Fruit fly (Drosophila melanogaster) whole organism, embryonic: ENCODE results near the gene Brms1.

ENCODE experiments used
- Asciz ChIP-seq: fragments of 200-800 bp; sonication (Bioruptor generic); optimal IDR thresholded peaks from 2 replicates; lab custom pipeline; 2017; ENCODE audit warnings: missing biosample characterization, mild to moderate bottlenecking, missing genetic modification characterization, missing genetic modification reagents
- CG10209 ChIP-seq: fragments of 200-800 bp; sonication (Bioruptor generic); optimal IDR thresholded peaks from 3 replicates; lab custom pipeline; 2017; ENCODE audit warnings: missing biosample characterization, mild to moderate bottlenecking, missing genetic modification characterization, missing genetic modification reagents
- CG10267 ChIP-seq: fragments of 200-800 bp; sonication (Bioruptor generic); optimal IDR thresholded peaks from 2 replicates; lab custom pipeline; 2018; ENCODE audit warnings: missing biosample characterization, mild to moderate bottlenecking, missing genetic modification characterization, moderate library complexity
- CG10366 ChIP-seq: fragments of 200-800 bp; sonication (Bioruptor generic); IDR thresholded peaks from 2 replicates; pipeline ENCODE4 v1.3.6; 2022; ENCODE audit warnings: missing biosample characterization, missing genetic modification characterization
- CG11085 ChIP-seq: fragments of 200-800 bp; sonication (Bioruptor generic); IDR thresholded peaks from 2 replicates; pipeline ENCODE4 v1.3.6; 2022; ENCODE audit warnings: missing biosample characterization, missing genetic modification characterization
- CG1233 ChIP-seq: fragments of 200-800 bp; sonication (Bioruptor generic); optimal IDR thresholded peaks from 4 replicates; lab custom pipeline; 2018; ENCODE audit warnings: missing biosample characterization, mild to moderate bottlenecking, missing genetic modification characterization
- CG13296 ChIP-seq: fragments of 200-800 bp; sonication (Bioruptor generic); optimal IDR thresholded peaks from 3 replicates; lab custom pipeline; 2018; ENCODE audit warnings: missing biosample characterization, mild to moderate bottlenecking, missing genetic modification characterization
- CG15073 ChIP-seq: fragments of 200-800 bp; sonication (Bioruptor generic); optimal IDR thresholded peaks from 2 replicates; lab custom pipeline; 2016; ENCODE audit warnings: missing biosample characterization, missing genetic modification characterization
- CG17328 ChIP-seq: fragments of 200-800 bp; sonication (Bioruptor generic); IDR thresholded peaks from 2 replicates; pipeline ENCODE4 v1.3.6; 2022; ENCODE audit warnings: missing biosample characterization, missing genetic modification characterization
- CG1792 ChIP-seq: fragments of 200-800 bp; sonication (Bioruptor generic); optimal IDR thresholded peaks from 2 replicates; lab custom pipeline; 2016; ENCODE audit warnings: missing biosample characterization, missing genetic modification characterization
- CG18764 ChIP-seq: fragments of 200-800 bp; sonication (Bioruptor generic); optimal IDR thresholded peaks from 3 replicates; lab custom pipeline; 2016; ENCODE audit warnings: missing biosample characterization, missing genetic modification characterization
- CG2678 ChIP-seq: fragments of 200-800 bp; sonication (Bioruptor generic); optimal IDR thresholded peaks from 3 replicates; lab custom pipeline; 2019; ENCODE audit warnings: missing biosample characterization, mild to moderate bottlenecking, missing genetic modification characterization, moderate library complexity
- CG2889 ChIP-seq: fragments of 200-800 bp; sonication (Bioruptor generic); IDR thresholded peaks from 3 replicates; pipeline ENCODE4 v1.3.6; 2022; ENCODE audit warnings: missing biosample characterization, missing genetic modification characterization
- CG3065 ChIP-seq: fragments of 200-800 bp; sonication (Bioruptor generic); optimal IDR thresholded peaks from 2 replicates; lab custom pipeline; 2016; ENCODE audit warnings: missing biosample characterization, missing genetic modification characterization
- CG34376 ChIP-seq: fragments of 200-800 bp; sonication (Bioruptor generic); optimal IDR thresholded peaks from 2 replicates; lab custom pipeline; 2018; ENCODE audit warnings: missing biosample characterization, mild to moderate bottlenecking, missing genetic modification characterization
- CG4617 ChIP-seq: fragments of 200-800 bp; sonication (Bioruptor generic); optimal IDR thresholded peaks from 3 replicates; lab custom pipeline; 2016; ENCODE audit warnings: missing biosample characterization, missing genetic modification characterization, borderline replicate concordance
- CG4820 ChIP-seq: fragments of 200-800 bp; sonication (Bioruptor generic); optimal IDR thresholded peaks from 3 replicates; lab custom pipeline; 2016; ENCODE audit warnings: missing biosample characterization, missing genetic modification characterization
- CG4854 ChIP-seq: fragments of 200-800 bp; sonication (Bioruptor generic); optimal IDR thresholded peaks from 2 replicates; lab custom pipeline; 2016; ENCODE audit warnings: missing biosample characterization, missing genetic modification characterization, inconsistent platforms
- CG5180 ChIP-seq: fragments of 200-800 bp; sonication (Bioruptor generic); optimal IDR thresholded peaks from 3 replicates; lab custom pipeline; 2017; ENCODE audit warnings: missing biosample characterization, missing genetic modification characterization, mild to moderate bottlenecking, moderate library complexity, missing genetic modification reagents
- CG5953 ChIP-seq: fragments of 200-800 bp; sonication (Bioruptor generic); IDR thresholded peaks from 2 replicates; pipeline ENCODE4 v1.3.6; 2022; ENCODE audit warnings: missing biosample characterization, missing genetic modification characterization
- CG6254 ChIP-seq: fragments of 200-800 bp; sonication (Bioruptor generic); optimal IDR thresholded peaks from 3 replicates; lab custom pipeline; 2017; ENCODE audit warnings: mild to moderate bottlenecking, missing biosample characterization, missing genetic modification reagents, missing genetic modification characterization
- CG7556 ChIP-seq: fragments of 200-800 bp; sonication (Bioruptor generic); optimal IDR thresholded peaks from 2 replicates; lab custom pipeline; 2017; ENCODE audit warnings: missing biosample characterization, mild to moderate bottlenecking, missing genetic modification characterization
- CG9817 ChIP-seq: fragments of 200-800 bp; sonication (Bioruptor generic); optimal IDR thresholded peaks from 2 replicates; lab custom pipeline; 2018; ENCODE audit warnings: missing biosample characterization, mild to moderate bottlenecking, missing genetic modification characterization, moderate library complexity
- Lhr ChIP-seq: fragments of 200-800 bp; sonication (Bioruptor generic); optimal IDR thresholded peaks from 3 replicates; lab custom pipeline; 2017; ENCODE audit warnings: mild to moderate bottlenecking, missing biosample characterization, missing genetic modification reagents, missing genetic modification characterization
- NfI ChIP-seq: fragments of 200-800 bp; sonication (Bioruptor generic); optimal IDR thresholded peaks from 3 replicates; lab custom pipeline; 2018; ENCODE audit warnings: missing biosample characterization, mild to moderate bottlenecking, missing genetic modification characterization, moderate library complexity
- PHDP ChIP-seq: fragments of 200-800 bp; sonication (Bioruptor generic); optimal IDR thresholded peaks from 3 replicates; lab custom pipeline; 2018; ENCODE audit warnings: missing biosample characterization, mild to moderate bottlenecking, missing genetic modification characterization, moderate library complexity
- Poxn ChIP-seq: fragments of 200-800 bp; sonication (Bioruptor generic); IDR thresholded peaks from 2 replicates; pipeline ENCODE4 v1.3.6; 2022; ENCODE audit warnings: missing biosample characterization, missing genetic modification characterization
- Rfx ChIP-seq: fragments of 200-800 bp; sonication (Bioruptor generic); IDR thresholded peaks from 2 replicates; pipeline ENCODE4 v1.3.6; 2022; ENCODE audit warnings: missing biosample characterization, missing genetic modification characterization
- YL-1 ChIP-seq: fragments of 200-800 bp; sonication (Bioruptor generic); optimal IDR thresholded peaks from 3 replicates; lab custom pipeline; 2017; ENCODE audit warnings: missing biosample characterization, mild to moderate bottlenecking, missing genetic modification characterization
- ab ChIP-seq: fragments of 200-800 bp; sonication (Bioruptor generic); optimal IDR thresholded peaks from 2 replicates; lab custom pipeline; 2016; ENCODE audit warnings: missing biosample characterization, missing genetic modification characterization
- ash1 ChIP-seq: fragments of 200-800 bp; sonication (Bioruptor generic); optimal IDR thresholded peaks from 2 replicates; lab custom pipeline; 2018; ENCODE audit warnings: missing biosample characterization, mild to moderate bottlenecking, missing genetic modification characterization
- da ChIP-seq: fragments of 200-800 bp; sonication (Bioruptor generic); optimal IDR thresholded peaks from 2 replicates; lab custom pipeline; 2016; ENCODE audit warnings: missing biosample characterization, missing genetic modification characterization
- dmrt99B ChIP-seq: fragments of 200-800 bp; sonication (Bioruptor generic); optimal IDR thresholded peaks from 2 replicates; lab custom pipeline; 2018; ENCODE audit warnings: missing biosample characterization, mild to moderate bottlenecking, missing genetic modification characterization, moderate library complexity
- fd96Cb ChIP-seq: fragments of 200-800 bp; sonication (Bioruptor generic); optimal IDR thresholded peaks from 2 replicates; lab custom pipeline; 2018; ENCODE audit warnings: missing biosample characterization, mild to moderate bottlenecking, missing genetic modification characterization, moderate library complexity
- fru ChIP-seq: fragments of >200 bp; optimal IDR thresholded peaks from 2 replicates; lab custom pipeline; 2017
- hbn ChIP-seq: fragments of 200-800 bp; sonication (Bioruptor generic); IDR thresholded peaks from 2 replicates; pipeline ENCODE4 v1.3.6; 2022; ENCODE audit warnings: missing biosample characterization, missing genetic modification characterization; ENCODE audit not compliant: partially characterized antibody
- hkb ChIP-seq, 2 experiments: fragments of 200-800 bp in 1 of 2; fragments of >200 bp in 1 of 2; sonication (Bioruptor generic) in 1 of 2; IDR thresholded peaks in 1 of 2; optimal IDR thresholded peaks in 1 of 2; 2 replicates each; pipeline versions ENCODE4 v1.3.6 to Lab custom; 2017 to 2022; ENCODE audit warnings: missing biosample characterization in 1 of 2, missing genetic modification characterization in 1 of 2
- kay ChIP-seq: fragments of 200-800 bp; sonication (Bioruptor generic); optimal IDR thresholded peaks from 2 replicates; lab custom pipeline; 2016; ENCODE audit warnings: missing biosample characterization, missing genetic modification characterization
- lilli ChIP-seq: fragments of 200-800 bp; sonication (Bioruptor generic); optimal IDR thresholded peaks from 3 replicates; lab custom pipeline; 2016; ENCODE audit warnings: missing biosample characterization, missing genetic modification characterization
- mirr ChIP-seq: fragments of 200-800 bp; sonication (Bioruptor generic); optimal IDR thresholded peaks from 3 replicates; lab custom pipeline; 2018; ENCODE audit warnings: missing biosample characterization, mild to moderate bottlenecking, missing genetic modification characterization
- nmo ChIP-seq: fragments of 200-800 bp; sonication (Bioruptor generic); optimal IDR thresholded peaks from 2 replicates; lab custom pipeline; 2018; ENCODE audit warnings: missing biosample characterization, mild to moderate bottlenecking, missing genetic modification characterization, moderate library complexity
- odd ChIP-seq: fragments of 200-800 bp; sonication (Bioruptor generic); optimal IDR thresholded peaks from 2 replicates; lab custom pipeline; 2017; ENCODE audit warnings: missing biosample characterization, mild to moderate bottlenecking, missing genetic modification characterization
- otp ChIP-seq: fragments of 200-800 bp; sonication (Bioruptor generic); IDR thresholded peaks from 3 replicates; pipeline ENCODE4, ENCODE4 v1.3.6; 2022; ENCODE audit warnings: missing biosample characterization, missing genetic modification characterization
- pan ChIP-seq, 4 experiments: fragments of >200 bp in 3 of 4; fragments of 200-800 bp in 1 of 4; sonication (Bioruptor generic) in 1 of 4; optimal IDR thresholded peaks in 3 of 4; IDR thresholded peaks in 1 of 4; 2 replicates each; pipeline versions ENCODE4 v1.3.6 to Lab custom; 2017 to 2022; ENCODE audit warnings: missing biosample characterization in 2 of 4, missing genetic modification characterization in 2 of 4, mixed read lengths in 1 of 4
- phol ChIP-seq: fragments of 200-800 bp; sonication (Bioruptor generic); optimal IDR thresholded peaks from 3 replicates; lab custom pipeline; 2018; ENCODE audit warnings: missing biosample characterization, mild to moderate bottlenecking, missing genetic modification characterization, moderate library complexity
- tin ChIP-seq: fragments of 200-800 bp; sonication (Bioruptor generic); optimal IDR thresholded peaks from 3 replicates; lab custom pipeline; 2016; ENCODE audit warnings: missing biosample characterization, missing genetic modification characterization
- twi ChIP-seq: fragments of 200-800 bp; optimal IDR thresholded peaks from 2 replicates; lab custom pipeline; 2019; ENCODE audit warnings: missing biosample characterization, mild to moderate bottlenecking, missing genetic modification characterization, moderate library complexity
- wdn ChIP-seq: fragments of 200-800 bp; sonication (Bioruptor generic); IDR thresholded peaks from 2 replicates; pipeline ENCODE4 v1.3.6; 2022; ENCODE audit warnings: missing biosample characterization, missing genetic modification characterization
- z ChIP-seq: fragments of 200-800 bp; sonication (Bioruptor generic); IDR thresholded peaks from 3 replicates; pipeline ENCODE4 v1.3.6; 2022; ENCODE audit warnings: missing biosample characterization, missing genetic modification characterization

The Brms1 gene

dm6 chrX:12937825-12938520, 28.6 kb upstream of the Brms1 start (continued):
- no peak for TF ChIP-seq mirr (GFP tag; lab: Kevin White, UChicago)
- no peak for TF ChIP-seq ab (GFP tag; lab: Kevin White, UChicago)
- no peak for TF ChIP-seq CG5953 (GFP tag; lab: Robert Waterston, UW)
- TF ChIP-seq otp (GFP tag; lab: Robert Waterston, UW), result no peak
- no peak for TF ChIP-seq CG5180
- TF ChIP-seq kay, result no peak
- TF ChIP-seq CG10366, result no peak
- TF ChIP-seq CG1233 (GFP tag; lab: Kevin White, UChicago), result no peak
- peak; percentile 16; the same call in 1 of the 2 replicates for TF ChIP-seq Rfx (GFP tag; lab: Robert Waterston, UW)
- TF ChIP-seq fd96Cb (tag; lab: Kevin White, UChicago), result peak; percentile 55
- peak; percentile 76 for TF ChIP-seq CG2678 (tag; lab: Kevin White, UChicago)
- TF ChIP-seq ash1 (GFP tag; lab: Kevin White, UChicago), result no peak
- peak; percentile 4 for TF ChIP-seq NfI (GFP tag; lab: Kevin White, UChicago)
- TF ChIP-seq nmo (GFP tag; lab: Kevin White, UChicago), result peak; percentile 57
- TF ChIP-seq lilli, result no peak
- no peak for TF ChIP-seq tin (GFP tag; lab: Kevin White, UChicago)
- TF ChIP-seq CG11085 (GFP tag; lab: Robert Waterston, UW), result no peak
- no peak for TF ChIP-seq z (GFP tag; lab: Robert Waterston, UW)
- TF ChIP-seq CG17328 (GFP tag; lab: Robert Waterston, UW), result no peak
- TF ChIP-seq CG4854 (GFP tag; lab: Kevin White, UChicago), result no peak
- TF ChIP-seq CG4820, result no peak
- no peak for TF ChIP-seq CG2889 (GFP tag; lab: Robert Waterston, UW)
- TF ChIP-seq da (GFP tag; lab: Kevin White, UChicago), result no peak
- TF ChIP-seq CG6254 (GFP tag; lab: Kevin White, UChicago), result no peak
- no peak for TF ChIP-seq pan (optimal IDR thresholded peaks at IDR 0.05; lab: Kevin White, UChicago)
- no peak for TF ChIP-seq pan (GFP tag; optimal IDR thresholded peaks at IDR 0.05 in 1 of 2, IDR thresholded peaks at IDR 0.05 in 1 of 2)
- TF ChIP-seq wdn (GFP tag; lab: Robert Waterston, UW), result no peak
- TF ChIP-seq CG18764 (GFP tag; lab: Kevin White, UChicago), result no peak
- TF ChIP-seq CG10267 (tag; lab: Kevin White, UChicago), result peak; percentile 37
- TF ChIP-seq PHDP, result peak; percentile 60
- TF ChIP-seq dmrt99B (tag; lab: Kevin White, UChicago), result peak; percentile 73
- peak; percentile 23 for TF ChIP-seq CG13296 (GFP tag; lab: Kevin White, UChicago)
- peak; percentile 10 for TF ChIP-seq CG9817 (tag; lab: Kevin White, UChicago)
- no peak for TF ChIP-seq hbn
- TF ChIP-seq CG3065 (GFP tag; lab: Kevin White, UChicago), result no peak
- TF ChIP-seq phol (tag; lab: Kevin White, UChicago), result peak; percentile 47
- no peak for TF ChIP-seq YL-1 (GFP tag; lab: Kevin White, UChicago)
- no peak for TF ChIP-seq Poxn (GFP tag; lab: Robert Waterston, UW)
- TF ChIP-seq CG34376 (GFP tag; lab: Kevin White, UChicago), result no peak
- no peak for TF ChIP-seq CG1792
- TF ChIP-seq twi (tag; lab: Kevin White, UChicago), result no peak
- no peak for TF ChIP-seq hkb (optimal IDR thresholded peaks at IDR 0.05; lab: Kevin White, UChicago)
- TF ChIP-seq hkb (GFP tag; IDR thresholded peaks at IDR 0.05; lab: Robert Waterston, UW), result 0 out of 2 replicates have a peak, but pooled peaks have one; percentile 27
- TF ChIP-seq Asciz, result no peak
- no peak for TF ChIP-seq Lhr (GFP tag; lab: Kevin White, UChicago)
- peak; percentile 69 for TF ChIP-seq CG7556 (GFP tag; lab: Kevin White, UChicago)
- no peak for TF ChIP-seq fru (lab: Kevin White, UChicago)
- TF ChIP-seq CG4617, result no peak
- TF ChIP-seq CG10209 (GFP tag; lab: Kevin White, UChicago), result peak; percentile 28
- TF ChIP-seq CG15073, result no peak
- no peak for TF ChIP-seq odd (GFP tag; lab: Kevin White, UChicago)
